Fruit fly (Drosophila melanogaster) whole organism, embryonic: ENCODE data around the gene Chmp1.

ENCODE experiments used
- Adf1 ChIP-seq: fragments of 200-800 bp; sonication (Bioruptor generic); IDR thresholded peaks from 2 replicates; pipeline ENCODE4 v1.3.6; 2022; ENCODE audit warnings: missing biosample characterization, missing genetic modification characterization
- BEAF-32 ChIP-seq: fragments of 200-800 bp; sonication (Bioruptor generic); optimal IDR thresholded peaks from 3 replicates; lab custom pipeline; 2017; ENCODE audit warnings: missing biosample characterization, missing genetic modification characterization, mild to moderate bottlenecking, moderate library complexity, missing genetic modification reagents
- CG10209 ChIP-seq: fragments of 200-800 bp; sonication (Bioruptor generic); optimal IDR thresholded peaks from 3 replicates; lab custom pipeline; 2017; ENCODE audit warnings: missing biosample characterization, mild to moderate bottlenecking, missing genetic modification characterization, missing genetic modification reagents
- CG10462 ChIP-seq: fragments of 200-800 bp; sonication (Bioruptor generic); optimal IDR thresholded peaks from 2 replicates; lab custom pipeline; 2016; ENCODE audit warnings: missing biosample characterization, missing genetic modification characterization
- CG11093 ChIP-seq: fragments of 200-800 bp; sonication (Bioruptor generic); IDR thresholded peaks from 3 replicates; pipeline ENCODE4 v1.3.6; 2022; ENCODE audit warnings: missing biosample characterization, missing genetic modification characterization
- CG11398 ChIP-seq: fragments of 200-800 bp; sonication (Bioruptor generic); optimal IDR thresholded peaks from 2 replicates; lab custom pipeline; 2016; ENCODE audit warnings: missing biosample characterization, missing genetic modification characterization
- CG12659 ChIP-seq: fragments of 200-800 bp; sonication (Bioruptor generic); optimal IDR thresholded peaks from 3 replicates; lab custom pipeline; 2017; ENCODE audit warnings: mild to moderate bottlenecking, missing biosample characterization, missing genetic modification reagents, missing genetic modification characterization
- CG12942 ChIP-seq: fragments of 200-800 bp; sonication (Bioruptor generic); optimal IDR thresholded peaks from 3 replicates; lab custom pipeline; 2016; ENCODE audit warnings: missing biosample characterization, missing genetic modification characterization
- CG13894 ChIP-seq: fragments of 200-800 bp; sonication (Bioruptor generic); optimal IDR thresholded peaks from 3 replicates; lab custom pipeline; 2018; ENCODE audit warnings: missing biosample characterization, mild to moderate bottlenecking, missing genetic modification characterization, moderate library complexity
- CG17829 ChIP-seq: fragments of 200-800 bp; optimal IDR thresholded peaks from 2 replicates; lab custom pipeline; 2019; ENCODE audit warnings: missing biosample characterization, mild to moderate bottlenecking, missing genetic modification characterization, moderate library complexity
- CG2875 ChIP-seq: fragments of 200-800 bp; sonication (Bioruptor generic); optimal IDR thresholded peaks from 2 replicates; lab custom pipeline; 2017; ENCODE audit warnings: missing biosample characterization, mild to moderate bottlenecking, missing genetic modification characterization, missing genetic modification reagents
- CG30431 ChIP-seq: fragments of 200-800 bp; sonication (Bioruptor generic); optimal IDR thresholded peaks from 2 replicates; lab custom pipeline; 2017; ENCODE audit warnings: missing biosample characterization, missing genetic modification characterization
- CG31365 ChIP-seq: fragments of 200-800 bp; sonication (Bioruptor generic); optimal IDR thresholded peaks from 2 replicates; lab custom pipeline; 2018; ENCODE audit warnings: missing biosample characterization, mild to moderate bottlenecking, missing genetic modification characterization
- CG3163 ChIP-seq: fragments of 200-800 bp; sonication (Bioruptor generic); optimal IDR thresholded peaks from 3 replicates; lab custom pipeline; 2016; ENCODE audit warnings: missing biosample characterization, missing genetic modification characterization
- CG33213 ChIP-seq: fragments of 200-800 bp; sonication (Bioruptor generic); optimal IDR thresholded peaks from 3 replicates; lab custom pipeline; 2016; ENCODE audit warnings: missing biosample characterization, missing genetic modification characterization
- CG42726 ChIP-seq: fragments of 200-800 bp; sonication (Bioruptor generic); IDR thresholded peaks from 2 replicates; pipeline ENCODE4 v1.3.6; 2022; ENCODE audit warnings: missing biosample characterization, missing genetic modification characterization; ENCODE audit not compliant: partially characterized antibody
- CG4854 ChIP-seq: fragments of 200-800 bp; sonication (Bioruptor generic); optimal IDR thresholded peaks from 2 replicates; lab custom pipeline; 2016; ENCODE audit warnings: missing biosample characterization, missing genetic modification characterization, inconsistent platforms
- CG5953 ChIP-seq: fragments of 200-800 bp; sonication (Bioruptor generic); IDR thresholded peaks from 2 replicates; pipeline ENCODE4 v1.3.6; 2022; ENCODE audit warnings: missing biosample characterization, missing genetic modification characterization
- CG7786 ChIP-seq: fragments of 200-800 bp; sonication (Bioruptor generic); optimal IDR thresholded peaks from 2 replicates; lab custom pipeline; 2016; ENCODE audit warnings: missing biosample characterization, missing genetic modification characterization
- CG7839 ChIP-seq: fragments of 200-800 bp; sonication (Bioruptor generic); optimal IDR thresholded peaks from 3 replicates; lab custom pipeline; 2018; ENCODE audit warnings: missing biosample characterization, mild to moderate bottlenecking, missing genetic modification characterization, moderate library complexity
- CG7987 ChIP-seq: fragments of 200-800 bp; sonication (Bioruptor generic); optimal IDR thresholded peaks from 2 replicates; lab custom pipeline; 2018; ENCODE audit warnings: missing biosample characterization, mild to moderate bottlenecking, missing genetic modification characterization, moderate library complexity
- D ChIP-seq, 2 experiments: fragments of 200-800 bp in 1 of 2; fragments of >200 bp in 1 of 2; sonication (Bioruptor generic) in 1 of 2; optimal IDR thresholded peaks; 2 replicates in 1 of 2; 3 replicates in 1 of 2; lab custom pipeline; 2017; ENCODE audit warnings: mild to moderate bottlenecking in 1 of 2, missing biosample characterization in 1 of 2, missing genetic modification characterization in 1 of 2, missing genetic modification reagents in 1 of 2
- Dad ChIP-seq: fragments of 200-800 bp; sonication (Bioruptor generic); optimal IDR thresholded peaks from 3 replicates; lab custom pipeline; 2016; ENCODE audit warnings: missing biosample characterization, missing genetic modification characterization
- Doc3 ChIP-seq: fragments of 200-800 bp; sonication (Bioruptor generic); IDR thresholded peaks from 3 replicates; pipeline ENCODE4 v1.3.6; 2022; ENCODE audit warnings: missing biosample characterization, missing genetic modification characterization; ENCODE audit not compliant: partially characterized antibody
- E2f2 ChIP-seq: fragments of 200-800 bp; sonication (Bioruptor generic); IDR thresholded peaks from 2 replicates; pipeline ENCODE4 v1.3.6; 2022; ENCODE audit warnings: missing biosample characterization, missing genetic modification characterization
- Ets65A ChIP-seq: fragments of 200-800 bp; sonication (Bioruptor generic); peaks from one replicate; lab custom pipeline; 2016; ENCODE audit warnings: missing biosample characterization, missing genetic modification characterization
- H2.0 ChIP-seq: fragments of 200-800 bp; sonication (Bioruptor generic); IDR thresholded peaks from 2 replicates; pipeline ENCODE4 v1.3.6; 2022; ENCODE audit warnings: missing biosample characterization, missing genetic modification characterization
- HHEX ChIP-seq: fragments of 200-800 bp; sonication (Bioruptor generic); optimal IDR thresholded peaks from 3 replicates; lab custom pipeline; 2017; ENCODE audit warnings: missing biosample characterization, mild to moderate bottlenecking, missing genetic modification characterization, missing genetic modification reagents
- Hr39 ChIP-seq: fragments of >200 bp; optimal IDR thresholded peaks from 2 replicates; lab custom pipeline; 2017
- Jarid2 ChIP-seq: fragments of 200-800 bp; sonication (Bioruptor generic); optimal IDR thresholded peaks from 3 replicates; lab custom pipeline; 2017; ENCODE audit warnings: mild to moderate bottlenecking, missing biosample characterization, missing genetic modification reagents, missing genetic modification characterization
- Meics ChIP-seq: fragments of 200-800 bp; sonication (Bioruptor generic); optimal IDR thresholded peaks from 2 replicates; lab custom pipeline; 2017; ENCODE audit warnings: missing biosample characterization, mild to moderate bottlenecking, missing genetic modification characterization
- Tbp ChIP-seq: fragments of >200 bp; optimal IDR thresholded peaks from 2 replicates; lab custom pipeline; 2018; ENCODE audit warnings: missing biosample characterization, missing genetic modification characterization
- Trl ChIP-seq, 3 experiments: fragments of >200 bp in 2 of 3; fragments of 200-800 bp in 1 of 3; sonication (Bioruptor generic) in 1 of 3; optimal IDR thresholded peaks; 2 replicates in 1 of 3; 3 replicates in 2 of 3; lab custom pipeline; 2016 to 2017; ENCODE audit warnings: missing biosample characterization in 1 of 3, missing genetic modification characterization in 1 of 3
- YL-1 ChIP-seq: fragments of 200-800 bp; sonication (Bioruptor generic); optimal IDR thresholded peaks from 3 replicates; lab custom pipeline; 2017; ENCODE audit warnings: missing biosample characterization, mild to moderate bottlenecking, missing genetic modification characterization
- ac ChIP-seq: fragments of 200-800 bp; sonication (Bioruptor generic); optimal IDR thresholded peaks from 3 replicates; lab custom pipeline; 2017; ENCODE audit warnings: missing biosample characterization, mild to moderate bottlenecking, missing genetic modification characterization
- ato ChIP-seq: fragments of 200-800 bp; sonication (Bioruptor generic); IDR thresholded peaks from 2 replicates; pipeline ENCODE4 v1.3.6; 2022; ENCODE audit warnings: missing biosample characterization, missing genetic modification characterization; ENCODE audit not compliant: partially characterized antibody
- cas ChIP-seq: fragments of 200-800 bp; sonication (Bioruptor generic); IDR thresholded peaks from 2 replicates; pipeline ENCODE4 v1.3.6; 2022; ENCODE audit warnings: missing biosample characterization, missing genetic modification characterization
- dan ChIP-seq: fragments of 200-800 bp; sonication (Bioruptor generic); IDR thresholded peaks from 2 replicates; pipeline ENCODE4 v1.3.6; 2022; ENCODE audit warnings: missing biosample characterization, missing genetic modification characterization
- ftz-f1 ChIP-seq: fragments of 200-800 bp; sonication (Bioruptor generic); optimal IDR thresholded peaks from 2 replicates; lab custom pipeline; 2016; ENCODE audit warnings: missing biosample characterization, missing genetic modification characterization
- ham ChIP-seq: fragments of 200-800 bp; sonication (Bioruptor generic); IDR thresholded peaks from 2 replicates; pipeline ENCODE4 v1.3.6; 2022; ENCODE audit warnings: missing biosample characterization, missing genetic modification characterization
- klu ChIP-seq: fragments of 200-800 bp; sonication (Bioruptor generic); IDR thresholded peaks from 2 replicates; pipeline ENCODE4 v1.3.6; 2022; ENCODE audit warnings: missing biosample characterization, missing genetic modification characterization
- nerfin-1 ChIP-seq: fragments of 200-800 bp; sonication (Bioruptor generic); optimal IDR thresholded peaks from 3 replicates; lab custom pipeline; 2019; ENCODE audit warnings: missing biosample characterization, mild to moderate bottlenecking, missing genetic modification characterization, moderate library complexity
- oc ChIP-seq: fragments of 200-800 bp; sonication (Bioruptor generic); optimal IDR thresholded peaks from 2 replicates; lab custom pipeline; 2018; ENCODE audit warnings: missing biosample characterization, mild to moderate bottlenecking, missing genetic modification characterization, moderate library complexity
- pnt ChIP-seq: fragments of 200-800 bp; sonication (Bioruptor generic); optimal IDR thresholded peaks from 3 replicates; lab custom pipeline; 2016; ENCODE audit warnings: missing biosample characterization, missing genetic modification characterization
- stc ChIP-seq: fragments of 200-800 bp; sonication (Bioruptor generic); IDR thresholded peaks from 2 replicates; pipeline ENCODE4 v1.3.6; 2022; ENCODE audit warnings: missing biosample characterization, missing genetic modification characterization
- stwl ChIP-seq: fragments of 200-800 bp; sonication (Bioruptor generic); optimal IDR thresholded peaks from 3 replicates; lab custom pipeline; 2018; ENCODE audit warnings: missing biosample characterization, mild to moderate bottlenecking, missing genetic modification characterization, moderate library complexity
- twi ChIP-seq: fragments of 200-800 bp; optimal IDR thresholded peaks from 2 replicates; lab custom pipeline; 2019; ENCODE audit warnings: missing biosample characterization, mild to moderate bottlenecking, missing genetic modification characterization, moderate library complexity
- yki ChIP-seq: fragments of >200 bp; optimal IDR thresholded peaks from 3 replicates; lab custom pipeline; 2018

Gene Chmp1

dm6 chr3L:18640584-18641527 is 43.0 kb downstream of the Chmp1 start (continued):
- TF ChIP-seq Doc3 (GFP tag; lab: Robert Waterston, UW): no peak; the same call in 2 of the 3 replicates
- no peak for TF ChIP-seq BEAF-32 (GFP tag; lab: Kevin White, UChicago)
- TF ChIP-seq CG12659 (GFP tag; lab: Kevin White, UChicago): peak; percentile 93
- TF ChIP-seq Hr39 (lab: Kevin White, UChicago): no peak
- no peak for TF ChIP-seq Tbp (GFP tag; lab: Kevin White, UChicago)
- peak; percentile 65 for TF ChIP-seq CG7987 (GFP tag; lab: Kevin White, UChicago)
- TF ChIP-seq Ets65A (GFP tag; lab: Kevin White, UChicago): peak; percentile 98
- peak; percentile 92 for TF ChIP-seq CG7839 (tag; lab: Kevin White, UChicago)
- peak; percentile 53 for TF ChIP-seq ac (GFP tag; lab: Kevin White, UChicago)
- peak; percentile 89 for TF ChIP-seq CG10209
- peak; percentile 96 for TF ChIP-seq cas (GFP tag; lab: Robert Waterston, UW)
- peak; percentile 44 for TF ChIP-seq twi (tag; lab: Kevin White, UChicago)
- TF ChIP-seq klu: peak; percentile 95
- TF ChIP-seq Jarid2 (GFP tag; lab: Kevin White, UChicago): peak; percentile 81
- TF ChIP-seq CG3163 (GFP tag; lab: Kevin White, UChicago): peak; percentile 84
- TF ChIP-seq ham (GFP tag; lab: Robert Waterston, UW): peak; percentile 89; the same call in 1 of the 2 replicates
- TF ChIP-seq oc (tag; lab: Kevin White, UChicago): peak; percentile 88
- peak; percentile 88 for TF ChIP-seq CG12942 (GFP tag; lab: Kevin White, UChicago)
- TF ChIP-seq YL-1 (GFP tag; lab: Kevin White, UChicago): peak; percentile 21
- TF ChIP-seq stc (GFP tag; lab: Robert Waterston, UW): peak; percentile 97
- peak; percentile 88 for TF ChIP-seq CG4854
- TF ChIP-seq dan (GFP tag; lab: Robert Waterston, UW): peak; percentile 83
- TF ChIP-seq stwl: no peak
- peak; percentile 54; the same call in 1 of the 2 replicates for TF ChIP-seq CG42726 (GFP tag; lab: Robert Waterston, UW)
- TF ChIP-seq nerfin-1 (tag; lab: Kevin White, UChicago): peak; percentile 80
- TF ChIP-seq CG2875 (GFP tag; lab: Kevin White, UChicago): peak; percentile 53
- peak; percentile 75 for TF ChIP-seq pnt (GFP tag; lab: Kevin White, UChicago)
- peak; percentile 79 for TF ChIP-seq Dad (GFP tag; lab: Kevin White, UChicago)
- TF ChIP-seq CG7786 (GFP tag; lab: Kevin White, UChicago): peak; percentile 97
- peak; percentile 78 for TF ChIP-seq CG10462
- TF ChIP-seq CG11093: peak; percentile 92
- TF ChIP-seq Adf1 (GFP tag; lab: Robert Waterston, UW): peak; percentile 95
- TF ChIP-seq ato (GFP tag; lab: Robert Waterston, UW): no peak
- TF ChIP-seq E2f2 (GFP tag; lab: Robert Waterston, UW): peak; percentile 79
- peak; percentile 82 for TF ChIP-seq CG17829 (tag; lab: Kevin White, UChicago)
- TF ChIP-seq ftz-f1 (GFP tag; lab: Kevin White, UChicago): no peak
- TF ChIP-seq CG5953 (GFP tag; lab: Robert Waterston, UW): peak; percentile 93
- peak; percentile 98 for TF ChIP-seq Trl (optimal IDR thresholded peaks at IDR 0.05; lab: Kevin White, UChicago)
- TF ChIP-seq Trl (GFP tag; optimal IDR thresholded peaks at IDR 0.05; lab: Kevin White, UChicago): peak; percentile 67
- peak; percentile 93 for TF ChIP-seq yki (lab: Kevin White, UChicago)
- peak; percentile 93 for TF ChIP-seq Meics
- peak; percentile 93 for TF ChIP-seq CG13894 (tag; lab: Kevin White, UChicago)
- TF ChIP-seq CG33213 (GFP tag; lab: Kevin White, UChicago): peak; percentile 83
- no peak for TF ChIP-seq D (optimal IDR thresholded peaks at IDR 0.05; lab: Kevin White, UChicago)
- TF ChIP-seq D (GFP tag; optimal IDR thresholded peaks at IDR 0.05; lab: Kevin White, UChicago): peak; percentile 67
- TF ChIP-seq H2.0 (GFP tag; lab: Robert Waterston, UW): peak; percentile 98
- TF ChIP-seq CG11398 (GFP tag; lab: Kevin White, UChicago): peak; percentile 85
- TF ChIP-seq CG31365: peak; percentile 80
- peak; percentile 82 for TF ChIP-seq CG30431 (GFP tag; lab: Kevin White, UChicago)
- TF ChIP-seq HHEX (GFP tag; lab: Kevin White, UChicago): peak; percentile 90
